Fruit fly (Drosophila melanogaster): Measurements from ENCODE around the gene Ncoa6.
A peak's percentile ranks its signal among the peaks of the same experiment; 100 is the strongest.

Ncoa6 gene

DNA sequence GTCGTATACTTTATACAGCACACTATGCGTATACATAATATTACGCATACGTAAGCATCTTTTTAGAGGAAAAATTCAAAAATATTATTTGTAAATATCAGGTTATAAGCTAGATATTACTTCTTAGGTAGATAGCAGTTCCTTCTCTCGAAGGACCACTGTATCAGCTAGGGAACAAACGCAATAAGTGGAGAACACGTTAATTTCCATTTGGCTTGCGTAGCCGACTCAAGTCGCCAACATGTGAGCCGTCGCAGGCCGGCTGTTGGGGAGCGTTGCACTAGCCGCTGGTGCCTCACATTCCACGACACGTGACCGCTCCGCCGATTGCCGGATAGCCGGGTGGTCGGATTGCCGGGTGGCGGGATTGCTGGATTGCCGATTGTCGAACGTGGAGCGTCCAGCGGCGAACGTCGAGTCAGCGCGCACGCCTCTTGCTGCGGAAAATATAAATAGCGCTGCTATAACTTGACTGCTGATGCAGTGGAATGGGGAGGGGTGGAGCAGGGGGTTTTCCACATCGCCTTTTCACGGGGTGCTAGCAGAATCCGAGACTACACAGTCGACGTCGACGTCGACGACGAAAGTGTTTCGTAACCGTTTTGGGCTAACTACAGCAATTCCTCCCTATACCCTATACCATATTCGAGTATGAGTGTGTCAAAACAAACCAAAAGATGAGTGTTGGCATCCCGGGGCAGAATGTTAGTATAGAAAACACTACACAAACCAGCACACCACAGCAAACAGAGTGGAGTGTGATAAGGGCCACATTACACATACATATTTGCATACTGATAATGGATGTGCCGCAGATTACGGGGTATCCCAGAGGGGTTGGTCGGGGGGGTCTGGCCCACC, 23.2 kb downstream of the Ncoa6 start:
- no peak for TF ChIP-seq CG32121 (GFP tag; IDR thresholded peaks at IDR 0.05)
- TF ChIP-seq Pif1A (GFP tag; optimal IDR thresholded peaks at IDR 0.05) = peak; percentile 15
- TF ChIP-seq CG17806 (tag; optimal IDR thresholded peaks at IDR 0.05) = peak; percentile 18
- TF ChIP-seq CG13204 (GFP tag; optimal IDR thresholded peaks at IDR 0.05) = peak; percentile 34
- TF ChIP-seq CG14655 (GFP tag; optimal IDR thresholded peaks at IDR 0.05) = peak; percentile 21
- TF ChIP-seq fd96Ca (GFP tag; IDR thresholded peaks at IDR 0.05) = no peak
- TF ChIP-seq Pif1B (GFP tag; optimal IDR thresholded peaks at IDR 0.05) = no peak
- no peak for TF ChIP-seq rn (GFP tag; IDR thresholded peaks at IDR 0.05)
- TF ChIP-seq CG12605 (GFP tag; IDR thresholded peaks at IDR 0.05) = no peak
- TF ChIP-seq Snoo (tag; optimal IDR thresholded peaks at IDR 0.05) = no peak
- TF ChIP-seq CG8159 (tag; optimal IDR thresholded peaks at IDR 0.05) = peak; percentile 34
- peak; percentile 57 for TF ChIP-seq EcR (GFP tag; optimal IDR thresholded peaks at IDR 0.05)
- no peak for TF ChIP-seq CG34367 (tag; optimal IDR thresholded peaks at IDR 0.05)
- no peak for TF ChIP-seq CG4496 (GFP tag; IDR thresholded peaks at IDR 0.05)
- peak; percentile 30 for TF ChIP-seq CG8301 (tag; optimal IDR thresholded peaks at IDR 0.05)
- TF ChIP-seq D1 (tag; optimal IDR thresholded peaks at IDR 0.05) = no peak
- TF ChIP-seq CG15710 (tag; optimal IDR thresholded peaks at IDR 0.05) = no peak
- TF ChIP-seq Ets98B (GFP tag; IDR thresholded peaks at IDR 0.05) = peak; percentile 10; the same call in 1 of the 2 replicates
- TF ChIP-seq gl (tag; optimal IDR thresholded peaks at IDR 0.05) = no peak
- no peak for TF ChIP-seq CG9948 (tag; optimal IDR thresholded peaks at IDR 0.05)
- peak; percentile 58; the same call in 1 of the 2 replicates for TF ChIP-seq CG10348 (GFP tag; IDR thresholded peaks at IDR 0.05)

DNA sequence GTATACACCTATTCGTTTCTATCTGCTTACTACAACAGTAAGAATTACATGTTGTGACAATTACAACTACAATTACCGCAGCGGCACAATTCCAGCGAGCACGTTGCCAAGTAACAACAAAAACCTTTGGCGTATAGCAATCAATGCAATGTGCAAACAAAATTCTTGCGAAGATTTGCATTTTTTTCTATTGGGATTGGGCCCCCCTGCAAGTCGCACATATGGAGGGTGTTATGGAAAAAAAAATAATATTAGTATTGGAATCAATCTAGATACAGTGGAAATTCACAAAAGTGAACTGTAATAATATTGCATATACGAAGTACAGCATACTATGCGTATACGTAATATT, 23.8 kb downstream of the Ncoa6 start:
- no peak for TF ChIP-seq CG8301 (tag; optimal IDR thresholded peaks at IDR 0.05)
- no peak for TF ChIP-seq D1 (tag; optimal IDR thresholded peaks at IDR 0.05)

DNA sequence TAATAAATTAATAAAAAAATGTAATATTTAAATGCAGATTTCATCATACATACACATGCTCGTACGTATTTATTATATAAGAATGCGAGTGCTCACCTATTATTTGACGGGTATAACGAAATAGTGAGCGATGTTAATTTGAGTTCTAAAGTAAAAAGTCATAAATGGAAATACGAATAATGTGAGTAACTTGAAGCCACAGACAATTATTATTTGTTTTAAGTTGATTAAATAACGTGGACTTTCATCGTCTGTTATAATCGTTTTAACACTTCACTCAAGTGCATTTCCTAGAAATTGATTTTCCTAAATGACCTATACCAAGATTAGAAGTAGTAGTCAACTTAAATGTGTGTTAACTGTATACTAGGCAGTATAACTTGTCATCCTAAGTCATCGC, 24.2 kb downstream of the Ncoa6 start:
- TF ChIP-seq CG8159 (tag; optimal IDR thresholded peaks at IDR 0.05) (peak; percentile 38), CG15710 (tag; optimal IDR thresholded peaks at IDR 0.05) (peak; percentile 37), Pif1A (GFP tag; optimal IDR thresholded peaks at IDR 0.05) (peak; percentile 37), CG4496 (GFP tag; IDR thresholded peaks at IDR 0.05) (no peak), CG9948 (tag; optimal IDR thresholded peaks at IDR 0.05) (peak; percentile 3), Pif1B (GFP tag; optimal IDR thresholded peaks at IDR 0.05) (peak; percentile 5), CG14655 (GFP tag; optimal IDR thresholded peaks at IDR 0.05) (peak; percentile 3), CG12605 (GFP tag; IDR thresholded peaks at IDR 0.05) (no peak), CG13204 (GFP tag; optimal IDR thresholded peaks at IDR 0.05) (no peak)

DNA sequence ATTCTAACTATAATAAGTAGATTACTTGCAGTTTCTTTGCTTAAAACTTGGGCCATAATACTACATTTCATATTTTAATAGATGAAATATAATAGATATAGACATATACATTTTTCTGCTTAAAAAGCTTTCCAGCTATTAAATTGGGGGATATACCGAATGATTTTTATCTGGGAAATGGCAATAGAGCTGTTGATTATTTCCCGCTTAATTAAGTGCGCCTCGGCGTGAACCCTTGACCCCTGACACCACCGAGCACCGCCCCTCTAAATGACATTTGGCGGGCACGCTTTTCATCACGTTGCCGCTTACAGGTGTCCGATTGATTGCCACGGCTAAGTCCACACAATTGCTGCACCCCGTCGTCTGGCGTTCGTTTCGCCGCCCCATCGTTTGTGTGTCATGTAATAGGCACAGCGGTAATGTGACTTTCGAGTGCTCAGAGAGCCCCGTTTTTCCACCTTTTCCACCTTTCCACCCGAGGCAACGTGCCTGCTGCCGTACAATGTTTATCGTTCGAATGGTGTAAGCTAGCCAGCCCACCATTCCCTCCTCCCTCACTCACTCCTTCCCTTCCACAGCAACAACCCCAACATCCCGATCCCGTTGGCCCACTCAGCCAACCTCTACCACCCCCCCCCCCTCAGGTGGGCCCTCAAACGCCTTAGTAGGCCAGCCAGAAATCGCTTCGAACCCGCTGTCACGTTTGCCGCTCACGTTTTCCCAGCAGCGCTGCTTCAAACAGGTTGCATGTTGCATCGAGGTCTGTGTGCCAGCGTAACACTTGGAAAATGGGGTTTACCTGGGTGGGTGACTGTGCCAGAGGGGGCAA, 25.5 kb downstream of the Ncoa6 start:
- TF ChIP-seq Ets98B (GFP tag; IDR thresholded peaks at IDR 0.05) (peak; percentile 37; the same call in 1 of the 2 replicates), CG15710 (tag; optimal IDR thresholded peaks at IDR 0.05) (no peak), CG14655 (GFP tag; optimal IDR thresholded peaks at IDR 0.05) (no peak), CG32121 (GFP tag; IDR thresholded peaks at IDR 0.05) (no peak), EcR (GFP tag; optimal IDR thresholded peaks at IDR 0.05) (peak; percentile 78), CG9948 (tag; optimal IDR thresholded peaks at IDR 0.05) (no peak), rn (GFP tag; IDR thresholded peaks at IDR 0.05) (no peak), Pif1B (GFP tag; optimal IDR thresholded peaks at IDR 0.05) (peak; percentile 4), D1 (tag; optimal IDR thresholded peaks at IDR 0.05) (no peak), CG13204 (GFP tag; optimal IDR thresholded peaks at IDR 0.05) (peak; percentile 89)

DNA sequence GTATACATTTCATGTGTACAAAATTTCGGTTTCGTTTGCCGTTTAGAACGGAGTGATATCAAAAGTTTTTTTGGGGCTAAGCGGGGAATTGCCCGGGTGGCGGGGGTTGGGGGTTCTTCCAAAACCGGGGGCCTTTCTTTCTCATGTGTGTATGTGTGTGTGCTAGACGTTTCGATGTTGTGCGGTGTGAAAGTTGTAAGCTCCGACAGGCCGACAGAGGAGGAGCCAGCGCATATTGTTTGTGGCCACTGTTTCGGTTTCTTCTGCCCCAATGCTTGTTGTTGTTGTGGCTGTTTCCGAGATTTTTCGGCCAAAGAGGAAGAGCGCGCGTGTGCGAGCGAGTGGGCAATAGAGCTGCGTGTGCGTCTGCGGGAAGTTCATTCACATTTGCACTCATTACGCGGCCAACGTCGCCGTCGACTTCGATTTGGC, 26.2 kb downstream of the Ncoa6 start:
- TF ChIP-seq EcR (GFP tag; optimal IDR thresholded peaks at IDR 0.05) = peak; percentile 47
- no peak for TF ChIP-seq CG9948 (tag; optimal IDR thresholded peaks at IDR 0.05)

DNA sequence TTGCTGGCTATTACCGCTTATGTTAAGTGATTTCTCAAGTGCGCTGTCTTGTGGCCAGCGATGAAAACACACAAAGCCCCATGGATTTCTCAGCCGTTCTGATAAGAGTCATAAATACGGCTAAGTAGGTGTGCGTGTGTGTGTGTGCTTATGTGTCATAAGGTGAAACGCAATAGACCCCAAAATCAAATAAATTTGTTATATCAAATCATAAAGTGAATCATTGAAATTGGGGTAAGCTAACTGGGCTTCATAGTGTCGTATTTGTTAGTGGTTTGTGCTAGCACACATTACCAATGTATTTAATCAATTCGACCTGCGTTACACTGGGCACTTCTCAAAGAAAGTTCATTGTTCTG, 26.9 kb downstream of the Ncoa6 start:
- 0 out of 3 replicates have a peak, but pooled peaks have one; percentile 1 for TF ChIP-seq CG4496 (GFP tag; IDR thresholded peaks at IDR 0.05)
- no peak for TF ChIP-seq CG32121 (GFP tag; IDR thresholded peaks at IDR 0.05)
